Worm (Caenorhabditis elegans): Measurements from ENCODE around the gene B0001.2.

The B0001.2 gene

DNA sequence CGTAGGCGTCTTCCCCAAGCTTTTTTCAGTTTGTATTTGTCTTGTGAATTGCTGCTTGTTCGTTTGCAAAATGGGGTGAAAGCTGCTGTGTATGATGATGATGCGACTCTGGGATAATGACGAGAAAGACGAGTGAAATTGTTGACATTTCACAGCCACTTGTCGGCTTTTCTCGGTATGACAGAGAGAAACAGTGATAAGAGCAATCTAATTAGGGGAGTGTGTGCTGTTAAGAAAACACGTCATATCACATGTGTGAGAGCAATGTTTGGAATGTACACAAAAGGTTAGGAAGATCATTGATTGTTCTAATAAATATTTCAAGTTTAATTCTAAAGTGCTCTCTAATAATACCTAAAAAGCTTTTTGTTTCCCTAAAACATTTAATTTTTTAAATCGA, 46.9 kb upstream of the B0001.2 start (continued):
- TF ChIP-seq nhr-48 (tag; optimal IDR thresholded peaks at IDR 0.05) (peak; percentile 2), jun-1 (tag; optimal IDR thresholded peaks at IDR 0.05) (no peak), nhr-102 (tag; optimal IDR thresholded peaks at IDR 0.05) (no peak), zfp-2 (tag; optimal IDR thresholded peaks at IDR 0.05) (no peak), F10B5.3 (tag; optimal IDR thresholded peaks at IDR 0.05) (no peak), egl-43 (GFP tag; IDR thresholded peaks at IDR 0.05) (no peak), madf-9 (GFP tag; conservative IDR thresholded peaks at IDR 0.05) (no peak), lin-39 (tag; optimal IDR thresholded peaks at IDR 0.05) (no peak), F37D6.2 (tag; optimal IDR thresholded peaks at IDR 0.05) (no peak), lin-1 (GFP tag; IDR thresholded peaks at IDR 0.05) (0 out of 2 replicates have a peak, but pooled peaks have one; percentile 32), dmd-9 (GFP tag; IDR thresholded peaks at IDR 0.05) (no peak), hmg-1.1 (GFP tag; IDR thresholded peaks at IDR 0.05) (no peak), duxl-1 (tag; optimal IDR thresholded peaks at IDR 0.05; ENCODE audit: poor library complexity) (no peak), hif-1 (tag; optimal IDR thresholded peaks at IDR 0.05) (peak in 1 of 2 experiments; percentile 13), mep-1 (tag; optimal IDR thresholded peaks at IDR 0.05) (peak; percentile 19), skn-1 (tag; optimal IDR thresholded peaks at IDR 0.05) (no peak), ceh-82 (tag; optimal IDR thresholded peaks at IDR 0.05) (no peak), mxl-2 (GFP tag; conservative IDR thresholded peaks at IDR 0.05) (no peak), nhr-25 (tag; optimal IDR thresholded peaks at IDR 0.05; ENCODE audit: borderline replicate concordance, insufficient read depth) (no peak), lin-13 (GFP tag; optimal IDR thresholded peaks at IDR 0.05) (no peak), T26A8.4 (GFP tag; IDR thresholded peaks at IDR 0.05) (no peak), dmd-8 (GFP tag; IDR thresholded peaks at IDR 0.05) (no peak), zip-11 (GFP tag; IDR thresholded peaks at IDR 0.05) (no peak), ces-1 (GFP tag; optimal IDR thresholded peaks at IDR 0.05) (no peak), lin-38 (GFP tag; IDR thresholded peaks at IDR 0.05) (no peak), ztf-11 (tag; optimal IDR thresholded peaks at IDR 0.05) (no peak), fkh-10 (GFP tag; optimal IDR thresholded peaks at IDR 0.05) (no peak), aly-2 (tag; optimal IDR thresholded peaks at IDR 0.05) (no peak), Y48G9A.11 (GFP tag; IDR thresholded peaks at IDR 0.05) (no peak), dpl-1 (GFP tag; optimal IDR thresholded peaks at IDR 0.05) (no peak), Y5F2A.4 (GFP tag; optimal IDR thresholded peaks at IDR 0.05) (no peak), nhr-42 (GFP tag; IDR thresholded peaks at IDR 0.05) (no peak), nhr-41 (GFP tag; IDR thresholded peaks at IDR 0.05) (no peak), php-3 (GFP tag; IDR thresholded peaks at IDR 0.05) (no peak), daf-19 (GFP tag; conservative IDR thresholded peaks at IDR 0.05) (no peak), zfp-3 (GFP tag; conservative IDR thresholded peaks at IDR 0.05) (no peak), lir-3 (tag; optimal IDR thresholded peaks at IDR 0.05) (no peak), lin-29 (GFP tag; IDR thresholded peaks at IDR 0.05) (no peak), lsy-2 (tag; optimal IDR thresholded peaks at IDR 0.05) (no peak), attf-4 (tag; optimal IDR thresholded peaks at IDR 0.05) (no peak), nhr-76 (tag; optimal IDR thresholded peaks at IDR 0.05) (no peak), spr-3 (GFP tag; optimal IDR thresholded peaks at IDR 0.05) (no peak), hlh-30 (tag; optimal IDR thresholded peaks at IDR 0.05; ENCODE audit: insufficient read depth) (peak; percentile 25), ztf-7 (tag; optimal IDR thresholded peaks at IDR 0.05) (no peak), tra-1 (GFP tag; IDR thresholded peaks at IDR 0.05) (no peak), snpc-4 (tag; optimal IDR thresholded peaks at IDR 0.05) (no peak), D1046.2 (GFP tag; IDR thresholded peaks at IDR 0.05) (no peak), T20F7.1 (GFP tag; optimal IDR thresholded peaks at IDR 0.05) (peak; percentile 26), pqm-1 (tag; optimal IDR thresholded peaks at IDR 0.05) (peak; percentile 68), gei-8 (GFP tag; optimal IDR thresholded peaks at IDR 0.05) (no peak), unc-62 (GFP tag; optimal IDR thresholded peaks at IDR 0.05 in 1 of 2) (peak; percentile 1 to 45), unc-62 (tag; optimal IDR thresholded peaks at IDR 0.05) (no peak)
